Worm (Caenorhabditis elegans) whole organism, L3 larva: Measurements from ENCODE around the gene cri-3.
A peak's percentile ranks its signal among the peaks of the same experiment; 100 is the strongest.

Experiments used
- R02D3.7 ChIP-seq: fragments of 150-350 bp; optimal IDR thresholded peaks from 2 replicates; lab custom pipeline; 2014; ENCODE audit warnings: missing biosample characterization, missing genetic modification characterization
- ZK546.5 ChIP-seq: sonication (generic microtip); optimal IDR thresholded peaks from 2 replicates; lab custom pipeline; 2017; ENCODE audit warnings: missing biosample characterization, missing genetic modification characterization
- aly-2 ChIP-seq: fragments of 150-350 bp; optimal IDR thresholded peaks from 2 replicates; lab custom pipeline; 2014; ENCODE audit warnings: missing biosample characterization, missing genetic modification characterization
- ama-1 ChIP-seq: fragments of 150-350 bp; optimal IDR thresholded peaks from 2 replicates; lab custom pipeline; 2018
- ceh-16 ChIP-seq: sonication (generic microtip); optimal IDR thresholded peaks from 2 replicates; lab custom pipeline; 2017; ENCODE audit warnings: missing biosample characterization, missing genetic modification characterization
- ceh-28 ChIP-seq: fragments of 150-350 bp; optimal IDR thresholded peaks from 2 replicates; lab custom pipeline; 2014; ENCODE audit warnings: missing biosample characterization, missing genetic modification reagents, missing genetic modification characterization
- ceh-82 ChIP-seq: fragments of 150-350 bp; optimal IDR thresholded peaks from 2 replicates; lab custom pipeline; 2014; ENCODE audit warnings: missing biosample characterization, missing genetic modification characterization
- ceh-9 ChIP-seq: sonication (generic microtip); optimal IDR thresholded peaks from 2 replicates; lab custom pipeline; 2018; ENCODE audit warnings: missing biosample characterization, missing genetic modification characterization
- daf-12 ChIP-seq: fragments of 150-350 bp; optimal IDR thresholded peaks from 2 replicates; lab custom pipeline; 2014; ENCODE audit warnings: missing biosample characterization, missing genetic modification reagents, missing genetic modification characterization
- egl-27 ChIP-seq: sonication (generic microtip); optimal IDR thresholded peaks from 4 replicates; lab custom pipeline; 2017; ENCODE audit warnings: missing biosample characterization, missing genetic modification reagents, missing genetic modification characterization
- egl-5 ChIP-seq: fragments of 150-350 bp; optimal IDR thresholded peaks from 2 replicates; lab custom pipeline; 2017; ENCODE audit warnings: missing biosample characterization, missing genetic modification reagents, missing genetic modification characterization, inconsistent platforms
- elt-1 ChIP-seq: fragments of 150-350 bp; optimal IDR thresholded peaks from 2 replicates; lab custom pipeline; 2014; ENCODE audit warnings: missing biosample characterization, missing genetic modification characterization
- elt-2 ChIP-seq: sonication (generic microtip); optimal IDR thresholded peaks from 2 replicates; lab custom pipeline; 2016; ENCODE audit warnings: missing genetic modification reagents, mild to moderate bottlenecking, missing genetic modification characterization, missing compliant biosample characterization
- elt-3 ChIP-seq, 3 experiments: fragments of 150-350 bp in 1 of 3; sonication (generic microtip) in 2 of 3; optimal IDR thresholded peaks; 2 replicates in 2 of 3; 4 replicates in 1 of 3; lab custom pipeline; 2014 to 2017; ENCODE audit warnings: missing biosample characterization in 3 of 3, missing genetic modification characterization in 3 of 3
- eor-1 ChIP-seq, 2 experiments: fragments of 150-350 bp; optimal IDR thresholded peaks; 2 replicates each; lab custom pipeline; 2014 to 2018; ENCODE audit warnings: missing biosample characterization in 2 of 2, missing genetic modification characterization in 2 of 2
- fkh-10 ChIP-seq: sonication (generic microtip); optimal IDR thresholded peaks from 2 replicates; lab custom pipeline; 2017; ENCODE audit warnings: missing biosample characterization, missing genetic modification reagents, missing genetic modification characterization
- fkh-2 ChIP-seq: fragments of 150-350 bp; optimal IDR thresholded peaks from 2 replicates; lab custom pipeline; 2014; ENCODE audit warnings: missing biosample characterization, missing genetic modification reagents, missing genetic modification characterization
- fos-1 ChIP-seq: fragments of 150-350 bp; optimal IDR thresholded peaks from 2 replicates; lab custom pipeline; 2014; ENCODE audit warnings: missing biosample characterization, missing genetic modification characterization
- hmg-11 ChIP-seq: sonication (generic microtip); optimal IDR thresholded peaks from 2 replicates; lab custom pipeline; 2016; ENCODE audit warnings: missing genetic modification characterization, missing compliant biosample characterization
- jun-1 ChIP-seq: fragments of 150-350 bp; optimal IDR thresholded peaks from 2 replicates; lab custom pipeline; 2014; ENCODE audit warnings: missing biosample characterization, missing genetic modification reagents, missing genetic modification characterization
- lin-15B ChIP-seq: fragments of 150-350 bp; optimal IDR thresholded peaks from 2 replicates; lab custom pipeline; 2014; ENCODE audit warnings: missing biosample characterization, missing genetic modification characterization
- lin-39 ChIP-seq: fragments of 150-350 bp; optimal IDR thresholded peaks from 2 replicates; lab custom pipeline; 2018; ENCODE audit warnings: missing biosample characterization, missing genetic modification reagents, missing genetic modification characterization
- lsy-12 ChIP-seq: sonication (generic microtip); optimal IDR thresholded peaks from 2 replicates; lab custom pipeline; 2016; ENCODE audit warnings: mild to moderate bottlenecking, missing genetic modification characterization, missing compliant biosample characterization
- mdl-1 ChIP-seq: fragments of 150-350 bp; optimal IDR thresholded peaks from 2 replicates; lab custom pipeline; 2014; ENCODE audit warnings: missing biosample characterization, missing genetic modification characterization
- mml-1 ChIP-seq: fragments of 150-350 bp; sonication (generic microtip); optimal IDR thresholded peaks from 3 replicates; lab custom pipeline; 2014; ENCODE audit warnings: missing biosample characterization, missing genetic modification characterization
- nfya-1 ChIP-seq: sonication (generic microtip); optimal IDR thresholded peaks from 2 replicates; lab custom pipeline; 2017; ENCODE audit warnings: missing genetic modification characterization, mild to moderate bottlenecking, missing compliant biosample characterization, antibody characterized with exemption, moderate library complexity; ENCODE audit not compliant: insufficient read depth
- nhr-11 ChIP-seq: fragments of 150-350 bp; optimal IDR thresholded peaks from 2 replicates; lab custom pipeline; 2014; ENCODE audit warnings: missing biosample characterization, missing genetic modification characterization
- nhr-12 ChIP-seq: fragments of 150-350 bp; optimal IDR thresholded peaks from 2 replicates; lab custom pipeline; 2014; ENCODE audit warnings: missing biosample characterization, missing genetic modification characterization
- nhr-23 ChIP-seq: fragments of 150-350 bp; optimal IDR thresholded peaks from 2 replicates; lab custom pipeline; 2014; ENCODE audit warnings: missing biosample characterization, missing genetic modification reagents, missing genetic modification characterization
- nhr-237 ChIP-seq: fragments of 150-350 bp; optimal IDR thresholded peaks from 2 replicates; lab custom pipeline; 2014; ENCODE audit warnings: missing biosample characterization, missing genetic modification characterization
- nhr-25 ChIP-seq: sonication (generic microtip); optimal IDR thresholded peaks from 2 replicates; lab custom pipeline; 2017; ENCODE audit warnings: missing biosample characterization, missing genetic modification characterization
- nhr-28 ChIP-seq: fragments of 150-350 bp; optimal IDR thresholded peaks from 2 replicates; lab custom pipeline; 2014; ENCODE audit warnings: missing biosample characterization, missing genetic modification characterization
- nhr-43 ChIP-seq: sonication (generic microtip); optimal IDR thresholded peaks from 2 replicates; lab custom pipeline; 2016; ENCODE audit warnings: mild to moderate bottlenecking, missing genetic modification characterization, missing compliant biosample characterization; ENCODE audit not compliant: poor library complexity, severe bottlenecking
- nhr-67 ChIP-seq: fragments of 150-350 bp; optimal IDR thresholded peaks from 2 replicates; lab custom pipeline; 2014; ENCODE audit warnings: missing biosample characterization, missing genetic modification characterization
- nhr-76 ChIP-seq: fragments of 150-350 bp; sonication (generic microtip); optimal IDR thresholded peaks from 5 replicates; lab custom pipeline; 2014; ENCODE audit warnings: missing biosample characterization, missing genetic modification characterization
- nhr-77 ChIP-seq: fragments of 150-350 bp; optimal IDR thresholded peaks from 2 replicates; lab custom pipeline; 2014; ENCODE audit warnings: missing biosample characterization, missing genetic modification characterization
- pha-4 ChIP-seq: fragments of 150-350 bp; optimal IDR thresholded peaks from 2 replicates; lab custom pipeline; 2014; ENCODE audit warnings: missing biosample characterization, missing genetic modification reagents, missing genetic modification characterization
- pqm-1 ChIP-seq: fragments of 150-350 bp; optimal IDR thresholded peaks from 2 replicates; lab custom pipeline; 2017; ENCODE audit warnings: missing biosample characterization, missing genetic modification characterization, inconsistent platforms
- sea-2 ChIP-seq: fragments of 150-350 bp; sonication (generic microtip); optimal IDR thresholded peaks from 4 replicates; lab custom pipeline; 2014; ENCODE audit warnings: missing biosample characterization, missing genetic modification reagents, missing genetic modification characterization
- skn-1 ChIP-seq: fragments of 150-350 bp; optimal IDR thresholded peaks from 2 replicates; lab custom pipeline; 2014; ENCODE audit warnings: missing biosample characterization, missing genetic modification characterization
- snpc-4 ChIP-seq: fragments of 150-350 bp; optimal IDR thresholded peaks from 2 replicates; lab custom pipeline; 2014; ENCODE audit warnings: missing biosample characterization, missing genetic modification characterization
- tbx-2 ChIP-seq: sonication (generic microtip); optimal IDR thresholded peaks from 2 replicates; lab custom pipeline; 2016; ENCODE audit warnings: mild to moderate bottlenecking, missing genetic modification characterization, missing compliant biosample characterization
- unc-39 ChIP-seq: sonication (generic microtip); optimal IDR thresholded peaks from 4 replicates; lab custom pipeline; 2017; ENCODE audit warnings: missing biosample characterization, missing genetic modification characterization
- unc-62 ChIP-seq: fragments of 150-350 bp; sonication (generic microtip); optimal IDR thresholded peaks from 4 replicates; lab custom pipeline; 2014; ENCODE audit warnings: missing biosample characterization, missing genetic modification reagents, missing genetic modification characterization
- zag-1 ChIP-seq: fragments of 150-350 bp; optimal IDR thresholded peaks from 2 replicates; lab custom pipeline; 2014; ENCODE audit warnings: missing biosample characterization, missing genetic modification characterization
- ztf-11 ChIP-seq: fragments of 150-350 bp; optimal IDR thresholded peaks from 2 replicates; lab custom pipeline; 2014; ENCODE audit warnings: missing biosample characterization, missing genetic modification characterization
- ztf-4 ChIP-seq: fragments of 150-350 bp; optimal IDR thresholded peaks from 2 replicates; lab custom pipeline; 2014; ENCODE audit warnings: missing biosample characterization, missing genetic modification characterization

The cri-3 gene

DNA sequence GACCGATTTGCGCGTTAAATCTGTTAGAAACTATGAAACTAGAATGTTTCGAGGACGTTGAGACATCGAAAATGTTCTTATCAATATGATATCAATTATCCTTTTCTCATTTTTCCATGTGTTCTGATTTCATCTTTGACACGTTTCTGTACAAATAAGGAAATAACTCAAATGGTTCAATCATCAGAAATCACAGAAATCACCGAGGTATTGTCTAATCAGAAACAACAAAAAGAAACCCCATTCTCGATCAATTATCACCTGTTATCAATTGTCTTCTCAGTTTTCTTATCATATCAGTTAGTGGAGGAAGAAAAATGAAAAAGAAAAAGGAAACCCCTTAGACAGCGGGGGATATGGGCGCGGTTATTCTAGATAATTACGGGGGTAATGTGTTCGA, 39.0 kb downstream of the cri-3 start:
- peak; percentile 51 for TF ChIP-seq elt-2 (tag; lab: Kevin White, UChicago)
- no peak for TF ChIP-seq eor-1 (tag; optimal IDR thresholded peaks at IDR 0.05; lab: Kevin White, UChicago)
- TF ChIP-seq zag-1 (tag; lab: Kevin White, UChicago): no peak
- TF ChIP-seq ceh-82 (tag; lab: Kevin White, UChicago): no peak
- TF ChIP-seq tbx-2 (tag; lab: Kevin White, UChicago): no peak
- no peak for TF ChIP-seq ztf-4
- TF ChIP-seq unc-39: no peak
- no peak for TF ChIP-seq lin-15B (tag; lab: Kevin White, UChicago)
- no peak for TF ChIP-seq nhr-11 (tag; lab: Kevin White, UChicago)
- TF ChIP-seq nhr-12 (tag; lab: Kevin White, UChicago): no peak
- no peak for TF ChIP-seq hmg-11 (tag; lab: Kevin White, UChicago)
- no peak for TF ChIP-seq ZK546.5 (tag; lab: Kevin White, UChicago)
- no peak for TF ChIP-seq nhr-25 (tag; lab: Kevin White, UChicago)
- TF ChIP-seq R02D3.7 (tag; lab: Kevin White, UChicago): no peak
- TF ChIP-seq mdl-1 (tag; lab: Kevin White, UChicago): no peak
- no peak for TF ChIP-seq elt-1 (tag; lab: Kevin White, UChicago)
- TF ChIP-seq ztf-11 (tag; lab: Kevin White, UChicago): no peak
- TF ChIP-seq ceh-28 (tag; lab: Kevin White, UChicago): peak; percentile 61
- no peak for TF ChIP-seq fkh-2 (tag; lab: Kevin White, UChicago)
- TF ChIP-seq aly-2 (tag; lab: Kevin White, UChicago): no peak
- no peak for TF ChIP-seq unc-62 (GFP tag; lab: Kevin White, UChicago)
- TF ChIP-seq ceh-16 (tag; lab: Kevin White, UChicago): no peak
- no peak for TF ChIP-seq jun-1 (tag; lab: Kevin White, UChicago)
- peak; percentile 88 for TF ChIP-seq nhr-23 (tag; lab: Kevin White, UChicago)
- no peak for TF ChIP-seq nhr-77 (tag; lab: Kevin White, UChicago)
- TF ChIP-seq lsy-12 (tag; lab: Kevin White, UChicago): no peak
- TF ChIP-seq mml-1 (tag; lab: Kevin White, UChicago): no peak
- TF ChIP-seq pqm-1 (tag; lab: Kevin White, UChicago): peak; percentile 23
- no peak for TF ChIP-seq egl-27 (tag; lab: Kevin White, UChicago)
- peak; percentile 61 for TF ChIP-seq nhr-43 (tag; lab: Kevin White, UChicago)
- no peak for TF ChIP-seq nhr-76
- TF ChIP-seq fos-1: no peak
- TF ChIP-seq egl-5 (tag; lab: Kevin White, UChicago): no peak
- no peak for TF ChIP-seq fkh-10 (GFP tag; lab: Kevin White, UChicago)
- no peak for TF ChIP-seq lin-39 (tag; lab: Kevin White, UChicago)
- TF ChIP-seq skn-1 (tag; lab: Kevin White, UChicago): no peak
- no peak for TF ChIP-seq nhr-67 (tag; lab: Kevin White, UChicago)
- TF ChIP-seq ama-1 (lab: Kevin White, UChicago): no peak
- TF ChIP-seq nhr-28 (tag; lab: Kevin White, UChicago): no peak
- TF ChIP-seq ceh-9 (tag; lab: Kevin White, UChicago): no peak
- TF ChIP-seq nfya-1 (tag; lab: Kevin White, UChicago): no peak
- TF ChIP-seq snpc-4 (tag; lab: Kevin White, UChicago): no peak
- TF ChIP-seq sea-2 (GFP tag; lab: Kevin White, UChicago): no peak
- no peak for TF ChIP-seq pha-4 (tag; lab: Kevin White, UChicago)
- TF ChIP-seq nhr-237 (tag; lab: Kevin White, UChicago): no peak
- TF ChIP-seq elt-3 (tag; optimal IDR thresholded peaks at IDR 0.05; lab: Kevin White, UChicago): peak; percentile 4 to 89 (median 28)
- TF ChIP-seq daf-12 (tag; lab: Kevin White, UChicago): no peak
